Worm (Caenorhabditis elegans) whole organism, dauer: Measurements from ENCODE around the gene C18D4.12.

Experiments
- unc-62 ChIP-seq: sonication (generic microtip); optimal IDR thresholded peaks from 2 replicates; lab custom pipeline; 2017; ENCODE audit warnings: missing biosample characterization, missing genetic modification reagents, missing genetic modification characterization

C18D4.12 gene

ce11 chrV:17530486-17530885 is at the start of gene C18D4.12:
Gene C18D4.12 (minus strand): TSS chrV:17530586.
- TF ChIP-seq unc-62 (GFP tag; lab: Kevin White, UChicago): no peak

ce11 chrV:17580017-17580416 is 49.6 kb upstream of the C18D4.12 start:
- no peak for TF ChIP-seq unc-62 (GFP tag; lab: Kevin White, UChicago)

DNA sequence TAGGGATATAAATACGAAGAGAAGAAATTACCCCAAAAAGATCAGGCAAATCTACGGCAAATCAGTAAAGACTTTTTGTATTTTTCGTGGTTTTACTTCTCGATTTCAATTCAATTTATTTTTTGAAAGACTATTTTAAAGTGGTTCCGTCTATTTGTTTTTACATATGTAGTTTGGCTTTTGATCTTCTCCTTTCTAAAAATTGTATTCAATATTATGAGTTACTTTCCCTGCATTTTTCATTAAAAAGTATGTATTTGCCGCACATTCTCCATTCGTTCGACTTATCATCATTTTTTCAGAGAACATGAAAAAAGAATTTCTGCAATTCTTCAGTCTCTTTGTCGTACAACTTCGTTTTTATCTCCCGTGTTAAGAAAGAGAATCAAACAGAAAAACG is 36.5 kb upstream of the C18D4.12 start, which contains the start of gene C38D9.2:
C38D9.2 (plus strand) TSS at position 301 of the 400 bp plus-strand sequence.
- TF ChIP-seq unc-62 (GFP tag; lab: Kevin White, UChicago): no peak

- TF ChIP-seq unc-62 (GFP tag; lab: Kevin White, UChicago): no peak
These were observed 35.5 kb upstream of the C18D4.12 start, which contains the start of gene fbxa-171 for ce11 chrV:17565903-17566302. Gene fbxa-171 (minus strand): TSS chrV:17566003.

DNA sequence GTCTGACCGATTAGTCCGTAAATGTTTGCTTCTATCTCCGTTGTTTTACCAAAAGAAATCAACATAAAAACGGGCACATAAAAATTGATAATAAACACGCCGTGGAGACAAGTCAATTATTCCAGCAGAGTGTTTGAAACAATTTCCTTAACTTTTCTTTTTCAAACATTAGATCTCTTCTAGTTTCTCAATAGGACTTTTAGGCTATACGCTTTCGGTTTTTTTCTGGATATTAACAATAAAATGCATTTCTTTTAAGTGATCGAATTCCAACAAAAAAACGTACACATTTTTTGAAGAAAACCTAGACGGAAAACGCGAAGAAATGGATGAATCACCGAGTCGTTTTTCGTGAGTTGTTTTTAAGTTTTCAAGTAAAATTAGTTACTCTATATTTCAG is 28.6 kb upstream of the C18D4.12 start, which contains the start of gene fbxa-172:
fbxa-172 (plus strand) TSS at position 301 of the 400 bp plus-strand sequence.
- TF ChIP-seq unc-62 (GFP tag; lab: Kevin White, UChicago): no peak

ce11 chrV:17558377-17558776 is 28.0 kb upstream of the C18D4.12 start, which contains the start of gene fbxa-174:
Gene fbxa-174 (minus strand): TSS chrV:17558477.
- TF ChIP-seq unc-62 (GFP tag; lab: Kevin White, UChicago): no peak

- no peak for TF ChIP-seq unc-62 (GFP tag; lab: Kevin White, UChicago)
These were observed 22.4 kb upstream of the C18D4.12 start, which contains the start of gene C38D9.8 for ce11 chrV:17552759-17553158. Gene C38D9.8 (minus strand): TSS chrV:17552859.

ce11 chrV:17551396-17551795 is 21.0 kb upstream of the C18D4.12 start:
- no peak for TF ChIP-seq unc-62 (GFP tag; lab: Kevin White, UChicago)

DNA sequence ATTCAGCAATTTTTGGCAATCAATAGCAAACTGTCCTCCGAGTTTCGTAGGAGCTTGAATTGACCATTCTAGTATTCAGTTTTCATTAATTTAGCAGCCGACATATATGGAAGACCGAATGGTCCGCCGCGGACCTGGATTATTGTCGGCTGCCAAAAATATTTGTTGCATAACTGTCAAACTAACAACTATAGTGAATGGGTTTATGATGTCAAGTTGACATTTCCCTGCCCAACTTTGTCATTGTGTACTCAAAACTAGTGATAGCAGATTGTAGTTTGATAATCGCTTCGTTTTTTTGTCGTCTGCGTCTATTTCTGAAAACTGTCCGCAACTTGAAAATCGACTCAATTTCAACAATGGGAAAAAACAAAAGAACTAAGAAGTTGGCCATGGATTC is 19.0 kb upstream of the C18D4.12 start, which contains the start of gene fbxa-176:
fbxa-176 (plus strand) TSS at position 314 of the 400 bp plus-strand sequence.
- TF ChIP-seq unc-62 (GFP tag; lab: Kevin White, UChicago): no peak

DNA sequence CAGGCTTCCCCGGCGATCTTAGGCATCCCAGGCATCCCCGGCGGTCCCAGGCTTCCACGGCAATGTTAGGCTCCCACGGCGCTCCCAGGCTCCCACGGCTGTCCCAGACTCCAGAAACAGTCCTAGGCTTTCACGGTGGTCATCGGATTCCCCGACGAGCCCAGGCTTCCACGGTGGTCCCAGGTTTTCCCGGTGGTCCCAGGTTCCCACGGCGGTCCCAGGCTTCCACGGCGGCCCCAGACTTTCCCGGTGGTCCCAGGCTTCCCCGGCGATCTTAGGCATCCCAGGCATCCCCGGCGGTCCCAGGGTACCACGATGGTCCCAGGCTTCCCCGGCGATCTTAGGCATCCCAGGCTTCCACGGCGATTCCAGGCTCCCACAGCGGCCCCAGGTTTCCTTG is 18.2 kb upstream of the C18D4.12 start:
- TF ChIP-seq unc-62 (GFP tag; lab: Kevin White, UChicago): no peak

DNA sequence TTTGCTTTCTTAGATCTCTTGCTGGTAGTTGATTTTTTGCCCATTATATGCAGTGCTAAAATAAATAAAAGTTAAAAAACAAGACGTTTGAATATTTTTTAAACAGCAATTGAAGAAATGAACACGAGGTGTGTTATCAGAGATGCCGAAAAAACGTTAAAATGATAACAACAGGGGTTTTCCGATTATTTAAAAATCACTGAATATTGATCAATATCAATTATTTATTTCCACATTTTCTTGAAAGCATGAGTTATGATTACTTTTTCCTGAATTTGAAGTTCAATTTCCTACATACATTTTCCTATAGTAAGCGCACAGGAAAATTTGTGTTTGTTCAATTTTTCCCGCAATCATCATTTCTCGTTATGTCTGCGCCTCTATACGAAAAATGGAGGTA is 16.5 kb upstream of the C18D4.12 start:
- no peak for TF ChIP-seq unc-62 (GFP tag; lab: Kevin White, UChicago)

DNA sequence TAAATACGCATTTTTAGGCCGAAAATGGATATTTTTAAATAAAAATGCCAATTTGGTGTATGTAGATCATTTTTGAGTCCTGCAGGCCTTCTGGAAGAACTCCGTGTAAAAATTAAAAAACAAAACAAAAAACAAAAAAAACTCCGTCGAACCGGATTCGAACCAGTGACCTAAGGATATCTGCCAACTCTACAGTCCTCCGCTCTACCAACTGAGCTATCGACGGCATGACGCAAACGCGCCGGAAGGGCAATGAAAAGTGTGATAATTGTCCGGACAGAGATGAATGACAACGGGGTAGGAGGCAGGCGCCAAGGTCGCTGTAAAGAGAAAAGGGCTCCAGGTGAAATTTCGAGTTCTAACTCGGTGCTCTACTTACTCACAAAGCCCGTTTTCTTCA is 11.9 kb upstream of the C18D4.12 start:
- no peak for TF ChIP-seq unc-62 (GFP tag; lab: Kevin White, UChicago)

- TF ChIP-seq unc-62 (GFP tag; lab: Kevin White, UChicago): no peak
These were observed 9.9 kb upstream of the C18D4.12 start, which contains the start of gene srz-25 for ce11 chrV:17540295-17540694. Gene srz-25 (plus strand): TSS chrV:17540595.

- TF ChIP-seq unc-62 (GFP tag; lab: Kevin White, UChicago): no peak
These were observed 8.9 kb upstream of the C18D4.12 start for ce11 chrV:17539289-17539688.

- TF ChIP-seq unc-62 (GFP tag; lab: Kevin White, UChicago): no peak
These were observed 8.0 kb upstream of the C18D4.12 start, which contains the start of gene C18D4.6 for ce11 chrV:17538279-17538896. Gene C18D4.6 (minus strand): TSS chrV:17538375.

ce11 chrV:17533200-17533599 is 2.8 kb upstream of the C18D4.12 start:
- TF ChIP-seq unc-62 (GFP tag; lab: Kevin White, UChicago): no peak

- TF ChIP-seq unc-62 (GFP tag; lab: Kevin White, UChicago): no peak
These were observed 2.3 kb upstream of the C18D4.12 start, which contains the start of gene C18D4.3 for ce11 chrV:17532686-17533085. Gene C18D4.3 (minus strand): TSS chrV:17532786.
